Fruit fly (Drosophila melanogaster) whole organism, embryonic: Measurements from ENCODE around the gene Zdhhc8.
A peak's percentile ranks its signal among the peaks of the same experiment; 100 is the strongest.

ENCODE experiments used
- BtbVII ChIP-seq: fragments of 200-800 bp; sonication (Bioruptor generic); optimal IDR thresholded peaks from 3 replicates; lab custom pipeline; 2017; ENCODE audit warnings: missing biosample characterization, mild to moderate bottlenecking, missing genetic modification characterization
- C15 ChIP-seq: fragments of 200-800 bp; sonication (Bioruptor generic); IDR thresholded peaks from 3 replicates; pipeline ENCODE4 v1.3.6; 2022; ENCODE audit warnings: missing biosample characterization, missing genetic modification characterization
- CG1024 ChIP-seq: fragments of 200-800 bp; sonication (Bioruptor generic); IDR thresholded peaks from 2 replicates; pipeline ENCODE4 v1.3.6; 2022; ENCODE audit warnings: missing biosample characterization, missing genetic modification characterization
- CG11093 ChIP-seq: fragments of 200-800 bp; sonication (Bioruptor generic); IDR thresholded peaks from 3 replicates; pipeline ENCODE4 v1.3.6; 2022; ENCODE audit warnings: missing biosample characterization, missing genetic modification characterization
- CG11504 ChIP-seq: fragments of 200-800 bp; sonication (Bioruptor generic); optimal IDR thresholded peaks from 3 replicates; lab custom pipeline; 2019; ENCODE audit warnings: missing biosample characterization, mild to moderate bottlenecking, missing genetic modification characterization, moderate library complexity
- CG12769 ChIP-seq: fragments of 200-800 bp; sonication (Bioruptor generic); optimal IDR thresholded peaks from 2 replicates; lab custom pipeline; 2019; ENCODE audit warnings: missing biosample characterization, mild to moderate bottlenecking, missing genetic modification characterization, moderate library complexity
- CG15601 ChIP-seq: fragments of 200-800 bp; sonication (Bioruptor generic); optimal IDR thresholded peaks from 3 replicates; lab custom pipeline; 2019; ENCODE audit warnings: missing biosample characterization, mild to moderate bottlenecking, missing genetic modification characterization, moderate library complexity
- CG1832 ChIP-seq: fragments of 200-800 bp; sonication (Bioruptor generic); optimal IDR thresholded peaks from 2 replicates; lab custom pipeline; 2017; ENCODE audit warnings: missing biosample characterization, mild to moderate bottlenecking, missing genetic modification characterization, inconsistent platforms
- CG2199 ChIP-seq: fragments of 200-800 bp; sonication (Bioruptor generic); IDR thresholded peaks from 3 replicates; pipeline ENCODE4 v1.3.6; 2022; ENCODE audit warnings: missing biosample characterization, missing genetic modification characterization
- CG2202 ChIP-seq: fragments of 200-800 bp; sonication (Bioruptor generic); optimal IDR thresholded peaks from 2 replicates; lab custom pipeline; 2018; ENCODE audit warnings: missing biosample characterization, mild to moderate bottlenecking, missing genetic modification characterization
- CG2712 ChIP-seq: fragments of 200-800 bp; optimal IDR thresholded peaks from 3 replicates; lab custom pipeline; 2019; ENCODE audit warnings: missing biosample characterization, mild to moderate bottlenecking, missing genetic modification characterization, moderate library complexity
- CG3065 ChIP-seq: fragments of 200-800 bp; sonication (Bioruptor generic); optimal IDR thresholded peaks from 2 replicates; lab custom pipeline; 2016; ENCODE audit warnings: missing biosample characterization, missing genetic modification characterization
- CG3163 ChIP-seq: fragments of 200-800 bp; sonication (Bioruptor generic); optimal IDR thresholded peaks from 3 replicates; lab custom pipeline; 2016; ENCODE audit warnings: missing biosample characterization, missing genetic modification characterization
- CG33213 ChIP-seq: fragments of 200-800 bp; sonication (Bioruptor generic); optimal IDR thresholded peaks from 3 replicates; lab custom pipeline; 2016; ENCODE audit warnings: missing biosample characterization, missing genetic modification characterization
- CG4730 ChIP-seq: fragments of 200-800 bp; sonication (Bioruptor generic); IDR thresholded peaks from 2 replicates; pipeline ENCODE4 v1.3.6; 2022; ENCODE audit warnings: missing biosample characterization, missing genetic modification characterization
- CG4854 ChIP-seq: fragments of 200-800 bp; sonication (Bioruptor generic); optimal IDR thresholded peaks from 2 replicates; lab custom pipeline; 2016; ENCODE audit warnings: missing biosample characterization, missing genetic modification characterization, inconsistent platforms
- CG6683 ChIP-seq: fragments of 200-800 bp; sonication (Bioruptor generic); optimal IDR thresholded peaks from 2 replicates; lab custom pipeline; 2017; ENCODE audit warnings: missing biosample characterization, mild to moderate bottlenecking, missing genetic modification characterization, missing genetic modification reagents
- CG7786 ChIP-seq: fragments of 200-800 bp; sonication (Bioruptor generic); optimal IDR thresholded peaks from 2 replicates; lab custom pipeline; 2016; ENCODE audit warnings: missing biosample characterization, missing genetic modification characterization
- CG8388 ChIP-seq: fragments of 200-800 bp; sonication (Bioruptor generic); optimal IDR thresholded peaks from 2 replicates; lab custom pipeline; 2019; ENCODE audit warnings: missing biosample characterization, mild to moderate bottlenecking, missing genetic modification characterization, moderate library complexity
- Doc3 ChIP-seq: fragments of 200-800 bp; sonication (Bioruptor generic); IDR thresholded peaks from 3 replicates; pipeline ENCODE4 v1.3.6; 2022; ENCODE audit warnings: missing biosample characterization, missing genetic modification characterization; ENCODE audit not compliant: partially characterized antibody
- Hey ChIP-seq: fragments of 200-800 bp; sonication (Bioruptor generic); optimal IDR thresholded peaks from 3 replicates; lab custom pipeline; 2018; ENCODE audit warnings: missing biosample characterization, mild to moderate bottlenecking, missing genetic modification characterization
- HmgZ ChIP-seq: fragments of 200-800 bp; sonication (Bioruptor generic); optimal IDR thresholded peaks from 2 replicates; lab custom pipeline; 2018; ENCODE audit warnings: missing biosample characterization, mild to moderate bottlenecking, missing genetic modification characterization
- Lpt ChIP-seq: fragments of >200 bp; optimal IDR thresholded peaks from 2 replicates; lab custom pipeline; 2018; ENCODE audit warnings: missing biosample characterization, missing genetic modification characterization
- Max ChIP-seq: fragments of 200-800 bp; sonication (Bioruptor generic); optimal IDR thresholded peaks from 2 replicates; lab custom pipeline; 2016; ENCODE audit warnings: missing biosample characterization, mild to moderate bottlenecking, missing genetic modification characterization
- Myb ChIP-seq: fragments of 200-800 bp; sonication (Bioruptor generic); optimal IDR thresholded peaks from 2 replicates; lab custom pipeline; 2016; ENCODE audit warnings: missing biosample characterization, missing genetic modification characterization
- Oli ChIP-seq: fragments of 200-800 bp; sonication (Bioruptor generic); optimal IDR thresholded peaks from 2 replicates; lab custom pipeline; 2018; ENCODE audit warnings: missing biosample characterization, mild to moderate bottlenecking, missing genetic modification characterization, moderate library complexity
- Sin3A ChIP-seq: fragments of >200 bp; optimal IDR thresholded peaks from 2 replicates; lab custom pipeline; 2018
- Vsx1 ChIP-seq: fragments of 200-800 bp; sonication (Bioruptor generic); optimal IDR thresholded peaks from 2 replicates; lab custom pipeline; 2017; ENCODE audit warnings: missing biosample characterization, mild to moderate bottlenecking, missing genetic modification characterization, missing genetic modification reagents
- YL-1 ChIP-seq: fragments of 200-800 bp; sonication (Bioruptor generic); optimal IDR thresholded peaks from 3 replicates; lab custom pipeline; 2017; ENCODE audit warnings: missing biosample characterization, mild to moderate bottlenecking, missing genetic modification characterization
- ash1 ChIP-seq: fragments of 200-800 bp; sonication (Bioruptor generic); optimal IDR thresholded peaks from 2 replicates; lab custom pipeline; 2018; ENCODE audit warnings: missing biosample characterization, mild to moderate bottlenecking, missing genetic modification characterization
- ato ChIP-seq: fragments of 200-800 bp; sonication (Bioruptor generic); IDR thresholded peaks from 2 replicates; pipeline ENCODE4 v1.3.6; 2022; ENCODE audit warnings: missing biosample characterization, missing genetic modification characterization; ENCODE audit not compliant: partially characterized antibody
- caup ChIP-seq: fragments of 200-800 bp; sonication (Bioruptor generic); optimal IDR thresholded peaks from 3 replicates; lab custom pipeline; 2017; ENCODE audit warnings: missing biosample characterization, mild to moderate bottlenecking, missing genetic modification characterization, moderate library complexity; ENCODE audit not compliant: severe bottlenecking
- crp ChIP-seq, 2 experiments: fragments of 200-800 bp; sonication (Bioruptor generic); optimal IDR thresholded peaks; 2 replicates in 1 of 2; 3 replicates in 1 of 2; lab custom pipeline; 2017; ENCODE audit warnings: missing biosample characterization in 2 of 2, missing genetic modification characterization in 2 of 2, mild to moderate bottlenecking in 1 of 2, moderate library complexity in 1 of 2
- ewg ChIP-seq: fragments of 200-800 bp; sonication (Bioruptor generic); optimal IDR thresholded peaks from 3 replicates; lab custom pipeline; 2017; ENCODE audit warnings: mild to moderate bottlenecking, missing biosample characterization, missing genetic modification reagents, missing genetic modification characterization
- fu2 ChIP-seq: fragments of 200-800 bp; sonication (Bioruptor generic); optimal IDR thresholded peaks from 2 replicates; lab custom pipeline; 2016; ENCODE audit warnings: missing biosample characterization, missing genetic modification characterization
- gem ChIP-seq: fragments of 200-800 bp; sonication (Bioruptor generic); optimal IDR thresholded peaks from 2 replicates; lab custom pipeline; 2019; ENCODE audit warnings: missing biosample characterization, mild to moderate bottlenecking, missing genetic modification characterization, moderate library complexity
- gt ChIP-seq: fragments of 200-800 bp; sonication (Bioruptor generic); IDR thresholded peaks from 2 replicates; pipeline ENCODE4 v1.3.6; 2022; ENCODE audit warnings: missing biosample characterization, missing genetic modification characterization
- hkb ChIP-seq, 2 experiments: fragments of 200-800 bp in 1 of 2; fragments of >200 bp in 1 of 2; sonication (Bioruptor generic) in 1 of 2; IDR thresholded peaks in 1 of 2; optimal IDR thresholded peaks in 1 of 2; 2 replicates each; pipeline versions ENCODE4 v1.3.6 to Lab custom; 2017 to 2022; ENCODE audit warnings: missing biosample characterization in 1 of 2, missing genetic modification characterization in 1 of 2
- lbe ChIP-seq: fragments of 200-800 bp; sonication (Bioruptor generic); optimal IDR thresholded peaks from 2 replicates; lab custom pipeline; 2016; ENCODE audit warnings: missing biosample characterization, mild to moderate bottlenecking, missing genetic modification characterization
- lov ChIP-seq, 2 experiments: fragments of 200-800 bp in 1 of 2; fragments of >200 bp in 1 of 2; sonication (Bioruptor generic) in 1 of 2; IDR thresholded peaks in 1 of 2; optimal IDR thresholded peaks in 1 of 2; 2 replicates in 1 of 2; 3 replicates in 1 of 2; pipeline versions ENCODE4 v1.3.6 to Lab custom; 2017 to 2022; ENCODE audit warnings: missing biosample characterization in 1 of 2, missing genetic modification characterization in 1 of 2
- mam ChIP-seq: fragments of 200-800 bp; sonication (Bioruptor generic); optimal IDR thresholded peaks from 3 replicates; lab custom pipeline; 2016; ENCODE audit warnings: missing biosample characterization, missing genetic modification characterization
- nau ChIP-seq: fragments of 200-800 bp; sonication (Bioruptor generic); optimal IDR thresholded peaks from 3 replicates; lab custom pipeline; 2017; ENCODE audit warnings: missing biosample characterization, mild to moderate bottlenecking, missing genetic modification characterization, missing genetic modification reagents
- nom ChIP-seq: fragments of 200-800 bp; sonication (Bioruptor generic); optimal IDR thresholded peaks from 2 replicates; lab custom pipeline; 2017; ENCODE audit warnings: missing biosample characterization, missing genetic modification characterization, mild to moderate bottlenecking, moderate library complexity, missing genetic modification reagents
- phol ChIP-seq: fragments of 200-800 bp; sonication (Bioruptor generic); optimal IDR thresholded peaks from 3 replicates; lab custom pipeline; 2018; ENCODE audit warnings: missing biosample characterization, mild to moderate bottlenecking, missing genetic modification characterization, moderate library complexity
- ro ChIP-seq: fragments of 200-800 bp; sonication (Bioruptor generic); IDR thresholded peaks from 2 replicates; pipeline ENCODE4 v1.3.6; 2022; ENCODE audit warnings: missing biosample characterization, missing genetic modification characterization
- row ChIP-seq: fragments of 200-800 bp; sonication (Bioruptor generic); IDR thresholded peaks from 3 replicates; pipeline ENCODE4 v1.3.6; 2022; ENCODE audit warnings: missing biosample characterization, missing genetic modification characterization
- stwl ChIP-seq: fragments of 200-800 bp; sonication (Bioruptor generic); optimal IDR thresholded peaks from 3 replicates; lab custom pipeline; 2018; ENCODE audit warnings: missing biosample characterization, mild to moderate bottlenecking, missing genetic modification characterization, moderate library complexity
- zen ChIP-seq: fragments of 200-800 bp; sonication (Bioruptor generic); optimal IDR thresholded peaks from 3 replicates; lab custom pipeline; 2018; ENCODE audit warnings: missing biosample characterization, mild to moderate bottlenecking, missing genetic modification characterization, moderate library complexity

The Zdhhc8 gene

dm6 chrX:9344482-9345106 is 11.4 kb downstream of the Zdhhc8 start (continued):
- TF ChIP-seq CG3065 (GFP tag; lab: Kevin White, UChicago) (no peak), Myb (GFP tag; lab: Kevin White, UChicago) (no peak), caup (GFP tag; lab: Kevin White, UChicago) (peak; percentile 77), CG8388 (GFP tag; lab: Kevin White, UChicago) (no peak), YL-1 (GFP tag; lab: Kevin White, UChicago) (no peak), CG4730 (no peak), Oli (peak; percentile 59), nom (no peak), ro (GFP tag; lab: Robert Waterston, UW) (no peak), CG2712 (tag; lab: Kevin White, UChicago) (peak; percentile 35), stwl (no peak), C15 (GFP tag; lab: Robert Waterston, UW) (no peak), crp (GFP tag; optimal IDR thresholded peaks at IDR 0.05; lab: Kevin White, UChicago) (no peak), CG2199 (no peak), HmgZ (tag; lab: Kevin White, UChicago) (peak; percentile 46), hkb (optimal IDR thresholded peaks at IDR 0.05; lab: Kevin White, UChicago) (no peak), hkb (GFP tag; IDR thresholded peaks at IDR 0.05; lab: Robert Waterston, UW) (peak; percentile 56; the same call in 1 of the 2 replicates), ash1 (GFP tag; lab: Kevin White, UChicago) (no peak), mam (GFP tag; lab: Kevin White, UChicago) (peak; percentile 58), gt (GFP tag; lab: Robert Waterston, UW) (no peak), CG3163 (GFP tag; lab: Kevin White, UChicago) (no peak), phol (tag; lab: Kevin White, UChicago) (peak; percentile 44), CG1832 (GFP tag; lab: Kevin White, UChicago) (no peak), CG33213 (GFP tag; lab: Kevin White, UChicago) (no peak), CG1024 (GFP tag; lab: Robert Waterston, UW) (no peak), Sin3A (lab: Kevin White, UChicago) (no peak), CG2202 (no peak), CG4854 (GFP tag; lab: Kevin White, UChicago) (no peak), CG11504 (peak; percentile 70), Vsx1 (GFP tag; lab: Kevin White, UChicago) (no peak), ewg (GFP tag; lab: Kevin White, UChicago) (peak; percentile 5), gem (tag; lab: Kevin White, UChicago) (peak; percentile 74), Lpt (GFP tag; lab: Kevin White, UChicago) (no peak), lbe (GFP tag; lab: Kevin White, UChicago) (no peak), CG7786 (peak; percentile 56), lov (optimal IDR thresholded peaks at IDR 0.05; lab: Kevin White, UChicago) (no peak), lov (GFP tag; IDR thresholded peaks at IDR 0.05; lab: Robert Waterston, UW) (no peak), CG11093 (GFP tag; lab: Robert Waterston, UW) (peak; percentile 56; the same call in 1 of the 3 replicates), fu2 (GFP tag; lab: Kevin White, UChicago) (peak; percentile 52), nau (GFP tag; lab: Kevin White, UChicago) (peak; percentile 12), row (GFP tag; lab: Robert Waterston, UW) (peak; percentile 74), Doc3 (GFP tag; lab: Robert Waterston, UW) (no peak), CG12769 (tag; lab: Kevin White, UChicago) (peak; percentile 41), Hey (tag; lab: Kevin White, UChicago) (no peak), BtbVII (GFP tag; lab: Kevin White, UChicago) (peak; percentile 15), Max (GFP tag; lab: Kevin White, UChicago) (no peak), zen (tag; lab: Kevin White, UChicago) (no peak), CG15601 (tag; lab: Kevin White, UChicago) (no peak), ato (GFP tag; lab: Robert Waterston, UW) (no peak), CG6683 (peak; percentile 31)
